Worm (Caenorhabditis elegans): ENCODE measurements around the gene glt-1.
A peak's percentile ranks its signal among the peaks of the same experiment; 100 is the strongest.

The glt-1 gene

ce11 chrX:3495776-3496175 lies at the start of gene glt-1:
TSS of gene glt-1 (plus strand) at chrX:3496026.
- TF ChIP-seq cey-2 (tag; optimal IDR thresholded peaks at IDR 0.05; ENCODE audit: borderline replicate concordance, insufficient read depth) = no peak
- no peak for TF ChIP-seq hmg-1.1 (GFP tag; IDR thresholded peaks at IDR 0.05)
- TF ChIP-seq aha-1 (tag) = peak; percentile 78
- TF ChIP-seq lin-39 (tag; optimal IDR thresholded peaks at IDR 0.05) = no peak
- TF ChIP-seq sdz-12 (GFP tag; optimal IDR thresholded peaks at IDR 0.05) = no peak
- TF ChIP-seq daf-16 (GFP tag; optimal IDR thresholded peaks at IDR 0.05) = no peak
- no peak for TF ChIP-seq daf-16 (tag; optimal IDR thresholded peaks at IDR 0.05)
- TF ChIP-seq nhr-28 (tag; optimal IDR thresholded peaks at IDR 0.05) = peak; percentile 41
- TF ChIP-seq T26A8.4 (GFP tag; IDR thresholded peaks at IDR 0.05) = no peak
- peak; percentile 2 for TF ChIP-seq mxl-3 (GFP tag; optimal IDR thresholded peaks at IDR 0.05)
- TF ChIP-seq Y48G9A.11 (GFP tag; IDR thresholded peaks at IDR 0.05) = no peak
- TF ChIP-seq nhr-102 (tag; optimal IDR thresholded peaks at IDR 0.05) = no peak
- TF ChIP-seq jun-1 (tag; optimal IDR thresholded peaks at IDR 0.05) = no peak
- TF ChIP-seq hif-1 (tag; optimal IDR thresholded peaks at IDR 0.05) = no peak

- TF ChIP-seq F37D6.2 (tag; optimal IDR thresholded peaks at IDR 0.05) = no peak
- peak in 1 of 2 experiments; percentile 15 for TF ChIP-seq unc-62 (GFP tag; optimal IDR thresholded peaks at IDR 0.05 in 1 of 2)
- no peak for TF ChIP-seq unc-62 (tag; optimal IDR thresholded peaks at IDR 0.05)
- TF ChIP-seq set-16 (GFP tag; IDR thresholded peaks at IDR 0.05) = no peak
- TF ChIP-seq hif-1 (tag; optimal IDR thresholded peaks at IDR 0.05) = no peak
- no peak for TF ChIP-seq nhr-10 (tag; optimal IDR thresholded peaks at IDR 0.05)
- TF ChIP-seq nhr-41 (GFP tag; IDR thresholded peaks at IDR 0.05) = no peak
- no peak for TF ChIP-seq ctbp-1 (GFP tag; IDR thresholded peaks at IDR 0.05)
Measured at ce11 chrX:3451122-3451521, 44.7 kb upstream of the glt-1 start, which contains the start of gene ZK813.5. TSS of gene ZK813.5 (minus strand) at chrX:3451222.

ce11 chrX:3453870-3454269 lies 42.0 kb upstream of the glt-1 start:
- TF ChIP-seq unc-62 (GFP tag; optimal IDR thresholded peaks at IDR 0.05 in 1 of 2) = peak in 1 of 2 experiments; percentile 90
- no peak for TF ChIP-seq unc-62 (tag; optimal IDR thresholded peaks at IDR 0.05)
- no peak for TF ChIP-seq ceh-44 (GFP tag; IDR thresholded peaks at IDR 0.05)

- TF ChIP-seq nhr-11 (tag; optimal IDR thresholded peaks at IDR 0.05) (peak; percentile 61), hmg-1.1 (GFP tag; IDR thresholded peaks at IDR 0.05) (0 out of 2 replicates have a peak, but pooled peaks have one; percentile 20), ceh-20 (GFP tag; IDR thresholded peaks at IDR 0.05) (peak; percentile 83; the same call in 1 of the 2 replicates), T20F7.1 (GFP tag; optimal IDR thresholded peaks at IDR 0.05) (no peak), daf-16 (GFP tag; optimal IDR thresholded peaks at IDR 0.05) (peak in 1 of 2 experiments; percentile 66), daf-16 (tag; optimal IDR thresholded peaks at IDR 0.05) (no peak), lin-39 (tag; optimal IDR thresholded peaks at IDR 0.05) (peak; percentile 77), lin-15B (tag; optimal IDR thresholded peaks at IDR 0.05) (no peak), hlh-11 (tag; optimal IDR thresholded peaks at IDR 0.05) (peak; percentile 38)
Measured at ce11 chrX:3455561-3455960, 40.3 kb upstream of the glt-1 start.

ce11 chrX:3462086-3462485 lies 33.7 kb upstream of the glt-1 start:
- no peak for TF ChIP-seq dpl-1 (GFP tag; optimal IDR thresholded peaks at IDR 0.05)
- no peak for TF ChIP-seq nhr-6 (tag; optimal IDR thresholded peaks at IDR 0.05)
- TF ChIP-seq R02D3.7 (tag; optimal IDR thresholded peaks at IDR 0.05) = no peak
- TF ChIP-seq unc-39 (tag; optimal IDR thresholded peaks at IDR 0.05) = no peak
- TF ChIP-seq lin-38 (GFP tag; IDR thresholded peaks at IDR 0.05) = no peak
- TF ChIP-seq dve-1 (tag; optimal IDR thresholded peaks at IDR 0.05; ENCODE audit: insufficient read depth) = no peak
- no peak for TF ChIP-seq php-3 (GFP tag; IDR thresholded peaks at IDR 0.05)
- TF ChIP-seq nhr-102 (tag; optimal IDR thresholded peaks at IDR 0.05) = no peak
- TF ChIP-seq spr-1 (tag; optimal IDR thresholded peaks at IDR 0.05) = no peak

Data from whole organism, L4 larva.